Fruit fly (Drosophila melanogaster): Measurements from ENCODE around the gene CG5614.

Gene CG5614

DNA sequence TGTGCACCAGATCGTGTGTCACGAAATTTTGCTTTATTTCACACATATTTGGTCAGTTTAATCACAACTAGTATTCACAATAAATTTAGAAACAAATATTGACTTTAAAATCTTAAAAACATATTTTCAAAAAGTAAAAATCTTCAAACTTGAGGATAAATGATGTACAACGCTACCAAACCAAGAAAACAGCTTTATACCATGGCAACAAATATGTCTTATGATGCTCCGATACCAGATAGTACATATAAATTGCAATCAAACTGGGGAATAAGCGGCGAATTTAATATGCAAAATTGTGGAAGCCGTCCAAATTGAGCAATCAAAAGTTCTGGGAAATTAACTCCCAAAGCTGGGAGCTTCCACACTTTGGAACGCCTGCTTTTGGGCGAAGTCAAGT lies 12.3 kb upstream of the CG5614 start, which contains the start of gene CG5623:
CG5623 (minus strand) TSS at position 101 of the 400 bp plus-strand sequence.
- TF ChIP-seq sisA (GFP tag; IDR thresholded peaks at IDR 0.05) (no peak), CG11398 (GFP tag; optimal IDR thresholded peaks at IDR 0.05) (no peak), chm (GFP tag; IDR thresholded peaks at IDR 0.05) (no peak), D (optimal IDR thresholded peaks at IDR 0.05) (no peak), D (GFP tag; optimal IDR thresholded peaks at IDR 0.05) (no peak), jumu (GFP tag; optimal IDR thresholded peaks at IDR 0.05) (no peak), bsh (GFP tag; optimal IDR thresholded peaks at IDR 0.05) (no peak), CG12744 (GFP tag; optimal IDR thresholded peaks at IDR 0.05) (no peak), CG9797 (GFP tag; optimal IDR thresholded peaks at IDR 0.05) (no peak), chn (GFP tag; optimal IDR thresholded peaks at IDR 0.05) (no peak), wor (GFP tag; IDR thresholded peaks at IDR 0.05) (no peak), CG13123 (GFP tag; optimal IDR thresholded peaks at IDR 0.05) (no peak), CG2129 (GFP tag; IDR thresholded peaks at IDR 0.05; ENCODE audit: partially characterized antibody) (no peak), Blimp-1 (GFP tag; optimal IDR thresholded peaks at IDR 0.05) (no peak), eyg (GFP tag; optimal IDR thresholded peaks at IDR 0.05) (no peak), Sox100B (GFP tag; optimal IDR thresholded peaks at IDR 0.05) (no peak)

DNA sequence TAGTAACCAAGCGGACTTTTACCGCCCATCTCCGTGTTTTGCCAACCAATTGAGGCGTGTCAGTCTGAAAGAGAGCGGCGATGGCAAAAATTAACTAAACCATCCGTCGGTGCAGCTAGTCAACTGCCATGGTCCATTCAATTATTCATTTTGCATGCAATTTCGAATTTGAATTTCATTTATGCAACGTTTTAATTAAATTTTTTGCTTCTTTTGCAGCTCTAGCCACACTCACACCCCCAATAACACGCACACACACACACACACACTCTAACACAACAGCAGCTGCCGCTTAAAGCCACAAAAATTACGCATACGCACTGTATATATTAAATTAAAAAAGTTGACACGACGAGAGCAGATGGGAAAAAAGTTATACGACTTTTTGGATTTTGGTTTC lies 10.7 kb upstream of the CG5614 start:
- no peak for TF ChIP-seq CG3281 (GFP tag; optimal IDR thresholded peaks at IDR 0.05)
- TF ChIP-seq ERR (GFP tag; optimal IDR thresholded peaks at IDR 0.05), result no peak
- peak in 1 of 2 experiments; percentile 58 for TF ChIP-seq Dfd (GFP tag; optimal IDR thresholded peaks at IDR 0.05)
- TF ChIP-seq Sox100B (GFP tag; optimal IDR thresholded peaks at IDR 0.05), result no peak

- TF ChIP-seq HLH54F (GFP tag; optimal IDR thresholded peaks at IDR 0.05) (no peak), CrebB (tag; optimal IDR thresholded peaks at IDR 0.05) (no peak), CG4854 (GFP tag; optimal IDR thresholded peaks at IDR 0.05) (no peak), CG16813 (GFP tag; IDR thresholded peaks at IDR 0.05; ENCODE audit: partially characterized antibody) (no peak), al (GFP tag; IDR thresholded peaks at IDR 0.05) (no peak), MBD-R2 (GFP tag; IDR thresholded peaks at IDR 0.05) (no peak), jigr1 (GFP tag; IDR thresholded peaks at IDR 0.05) (no peak), pita (GFP tag; optimal IDR thresholded peaks at IDR 0.05) (no peak), CG8944 (GFP tag; optimal IDR thresholded peaks at IDR 0.05) (no peak), CG4424 (GFP tag; optimal IDR thresholded peaks at IDR 0.05) (no peak), CG42726 (GFP tag; IDR thresholded peaks at IDR 0.05; ENCODE audit: partially characterized antibody) (no peak), CG32772 (GFP tag; IDR thresholded peaks at IDR 0.05) (no peak), sd (tag; optimal IDR thresholded peaks at IDR 0.05) (no peak), CG1792 (GFP tag; optimal IDR thresholded peaks at IDR 0.05) (no peak), scrt (GFP tag; optimal IDR thresholded peaks at IDR 0.05) (peak; percentile 71), CG13624 (GFP tag; optimal IDR thresholded peaks at IDR 0.05) (no peak), Rfx (GFP tag; IDR thresholded peaks at IDR 0.05) (peak; percentile 61; the same call in 1 of the 2 replicates), otp (GFP tag; IDR thresholded peaks at IDR 0.05) (no peak), CG31365 (tag; optimal IDR thresholded peaks at IDR 0.05) (peak; percentile 53), chm (GFP tag; IDR thresholded peaks at IDR 0.05) (no peak), D (optimal IDR thresholded peaks at IDR 0.05) (no peak), D (GFP tag; optimal IDR thresholded peaks at IDR 0.05) (no peak)
Observed at dm6 chr3R:15774128-15774527, 5.5 kb upstream of the CG5614 start, which contains the start of gene Ttc26. Ttc26 (plus strand) TSS chr3R:15774416.

- TF ChIP-seq CG12219 (GFP tag; optimal IDR thresholded peaks at IDR 0.05) (no peak), ken (GFP tag; IDR thresholded peaks at IDR 0.05) (no peak), NK7.1 (GFP tag; optimal IDR thresholded peaks at IDR 0.05) (no peak), CG8478 (optimal IDR thresholded peaks at IDR 0.05) (no peak), Rfx (GFP tag; IDR thresholded peaks at IDR 0.05) (no peak), lola (GFP tag; optimal IDR thresholded peaks at IDR 0.05) (no peak), CG10267 (tag; optimal IDR thresholded peaks at IDR 0.05) (no peak), CHES-1-like (GFP tag; optimal IDR thresholded peaks at IDR 0.05) (no peak), wek (GFP tag; optimal IDR thresholded peaks at IDR 0.05) (no peak), hbn (GFP tag; IDR thresholded peaks at IDR 0.05; ENCODE audit: partially characterized antibody) (no peak), dmrt99B (tag; optimal IDR thresholded peaks at IDR 0.05) (no peak)
Observed at dm6 chr3R:15775242-15775641, 4.4 kb upstream of the CG5614 start, which contains the start of gene CG45207. CG45207 (minus strand) TSS chr3R:15775342.

Data from whole organism, embryonic.